Worm (Caenorhabditis elegans): ENCODE measurements around the gene Y81G3A.2.

Y81G3A.2 gene

DNA sequence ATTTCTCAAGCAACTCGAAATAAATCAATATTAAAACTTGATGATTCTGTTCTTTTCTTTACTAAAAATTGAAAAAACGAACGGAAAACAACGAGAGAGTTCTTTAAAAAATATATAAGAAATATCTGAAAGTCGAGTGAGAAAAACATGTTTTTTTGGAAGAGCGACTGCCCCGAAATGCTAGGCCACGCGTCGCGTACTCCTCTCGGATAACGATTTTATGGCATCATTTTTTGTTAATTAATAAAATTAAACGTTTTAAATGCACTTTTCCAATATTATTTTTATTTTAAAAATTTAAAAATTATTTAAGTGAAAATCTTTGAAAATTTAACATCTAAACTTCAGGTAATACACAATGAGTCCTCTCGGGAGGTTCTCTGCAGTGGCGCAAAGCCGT lies 36.4 kb downstream of the Y81G3A.2 start, which contains the start of gene gfm-1 (continued):
- TF ChIP-seq B0035.1 (tag; optimal IDR thresholded peaks at IDR 0.05) (peak; percentile 6), somi-1 (GFP tag; optimal IDR thresholded peaks at IDR 0.05) (no peak), rec-8 (tag; optimal IDR thresholded peaks at IDR 0.05) (peak; percentile 2 to 89), let-526 (GFP tag; IDR thresholded peaks at IDR 0.05) (no peak), atf-7 (tag; optimal IDR thresholded peaks at IDR 0.05) (peak; percentile 15), Y56A3A.18 (GFP tag; IDR thresholded peaks at IDR 0.05) (no peak), Y95B8A.8 (GFP tag; IDR thresholded peaks at IDR 0.05) (no peak), let-607 (tag; optimal IDR thresholded peaks at IDR 0.05) (peak in 1 of 2 experiments; percentile 61), hmg-1.2 (GFP tag; IDR thresholded peaks at IDR 0.05) (no peak), ztf-22 (GFP tag; optimal IDR thresholded peaks at IDR 0.05) (no peak), nhr-179 (tag; optimal IDR thresholded peaks at IDR 0.05) (no peak), attf-5 (GFP tag; optimal IDR thresholded peaks at IDR 0.05) (no peak), ztf-26 (tag; optimal IDR thresholded peaks at IDR 0.05) (no peak), F55B11.4 (tag; optimal IDR thresholded peaks at IDR 0.05; ENCODE audit: borderline replicate concordance, insufficient read depth) (no peak), Y53G8AR.9 (GFP tag; conservative IDR thresholded peaks at IDR 0.05) (no peak), ccch-3 (GFP tag; optimal IDR thresholded peaks at IDR 0.05) (no peak), dpff-1 (tag; optimal IDR thresholded peaks at IDR 0.05) (no peak), nfya-2 (GFP tag; IDR thresholded peaks at IDR 0.05) (no peak), xnd-1 (tag; optimal IDR thresholded peaks at IDR 0.05) (no peak), F37B4.10 (GFP tag; IDR thresholded peaks at IDR 0.05) (no peak), athp-1 (tag; optimal IDR thresholded peaks at IDR 0.05) (peak; percentile 52), sdz-38 (tag; optimal IDR thresholded peaks at IDR 0.05) (no peak), sptf-2 (GFP tag; optimal IDR thresholded peaks at IDR 0.05) (no peak), D2030.7 (GFP tag; IDR thresholded peaks at IDR 0.05) (peak; percentile 44; the same call in 1 of the 2 replicates), aptf-3 (GFP tag; IDR thresholded peaks at IDR 0.05) (no peak), chd-7 (tag; optimal IDR thresholded peaks at IDR 0.05) (no peak), fkh-3 (tag; optimal IDR thresholded peaks at IDR 0.05) (no peak), ZK185.1 (tag; optimal IDR thresholded peaks at IDR 0.05; ENCODE audit: poor library complexity, severe bottlenecking) (peak; percentile 91), efl-1 (GFP tag; optimal IDR thresholded peaks at IDR 0.05) (no peak), K11D2.4 (GFP tag; IDR thresholded peaks at IDR 0.05) (no peak), Y79H2A.3 (GFP tag; conservative IDR thresholded peaks at IDR 0.05) (no peak), snpc-1.3 (tag; optimal IDR thresholded peaks at IDR 0.05; ENCODE audit: insufficient read depth) (peak; percentile 30), repo-1 (tag; optimal IDR thresholded peaks at IDR 0.05) (no peak), B0261.1 (tag; optimal IDR thresholded peaks at IDR 0.05) (no peak), ceh-58 (GFP tag; IDR thresholded peaks at IDR 0.05) (no peak), lin-35 (GFP tag; optimal IDR thresholded peaks at IDR 0.05) (peak in 1 of 3 experiments; percentile 41), egrh-3 (GFP tag; IDR thresholded peaks at IDR 0.05) (no peak), hlh-12 (tag; optimal IDR thresholded peaks at IDR 0.05) (no peak), snpc-1.1 (tag; optimal IDR thresholded peaks at IDR 0.05; ENCODE audit: insufficient read depth) (peak; percentile 51), T07F8.4 (tag; optimal IDR thresholded peaks at IDR 0.05) (no peak), gei-17 (GFP tag; optimal IDR thresholded peaks at IDR 0.05) (no peak), mel-28 (tag; optimal IDR thresholded peaks at IDR 0.05; ENCODE audit: borderline replicate concordance) (no peak), nhr-80 (tag; optimal IDR thresholded peaks at IDR 0.05) (no peak), tbx-9 (tag; optimal IDR thresholded peaks at IDR 0.05; ENCODE audit: borderline replicate concordance) (no peak), lin-26 (GFP tag; IDR thresholded peaks at IDR 0.05) (no peak), C17E4.6 (GFP tag; IDR thresholded peaks at IDR 0.05) (no peak), ceh-100 (GFP tag; IDR thresholded peaks at IDR 0.05) (no peak), madf-6 (GFP tag; IDR thresholded peaks at IDR 0.05) (peak; percentile 53), F33H1.4 (GFP tag; IDR thresholded peaks at IDR 0.05) (peak; percentile 33; the same call in 1 of the 2 replicates)

Measured in whole organism, young adult.